Fruit fly (Drosophila melanogaster) whole organism, embryonic: ENCODE data around the gene CG15347.
A peak's percentile ranks its signal among the peaks of the same experiment; 100 is the strongest.

Experiments used
- Adf1 ChIP-seq: fragments of 200-800 bp; sonication (Bioruptor generic); IDR thresholded peaks from 2 replicates; pipeline ENCODE4 v1.3.6; 2022; ENCODE audit warnings: missing biosample characterization, missing genetic modification characterization
- CG11504 ChIP-seq: fragments of 200-800 bp; sonication (Bioruptor generic); optimal IDR thresholded peaks from 3 replicates; lab custom pipeline; 2019; ENCODE audit warnings: missing biosample characterization, mild to moderate bottlenecking, missing genetic modification characterization, moderate library complexity
- CG12744 ChIP-seq: fragments of 200-800 bp; sonication (Bioruptor generic); optimal IDR thresholded peaks from 2 replicates; lab custom pipeline; 2016; ENCODE audit warnings: missing biosample characterization, missing genetic modification characterization
- CG12942 ChIP-seq: fragments of 200-800 bp; sonication (Bioruptor generic); optimal IDR thresholded peaks from 3 replicates; lab custom pipeline; 2016; ENCODE audit warnings: missing biosample characterization, missing genetic modification characterization
- CG14667 ChIP-seq: fragments of 200-800 bp; sonication (Bioruptor generic); IDR thresholded peaks from 2 replicates; pipeline ENCODE4 v1.3.6; 2022; ENCODE audit warnings: missing biosample characterization, missing genetic modification characterization
- CG2678 ChIP-seq: fragments of 200-800 bp; sonication (Bioruptor generic); optimal IDR thresholded peaks from 3 replicates; lab custom pipeline; 2019; ENCODE audit warnings: missing biosample characterization, mild to moderate bottlenecking, missing genetic modification characterization, moderate library complexity
- CG31388 ChIP-seq: fragments of 200-800 bp; sonication (Bioruptor generic); optimal IDR thresholded peaks from 2 replicates; lab custom pipeline; 2016; ENCODE audit warnings: missing biosample characterization, missing genetic modification characterization
- CG31441 ChIP-seq: fragments of 200-800 bp; sonication (Bioruptor generic); IDR thresholded peaks from 2 replicates; pipeline ENCODE4 v1.3.6; 2022; ENCODE audit warnings: missing biosample characterization, missing genetic modification characterization
- CG3163 ChIP-seq: fragments of 200-800 bp; sonication (Bioruptor generic); optimal IDR thresholded peaks from 3 replicates; lab custom pipeline; 2016; ENCODE audit warnings: missing biosample characterization, missing genetic modification characterization
- CG6791 ChIP-seq: fragments of 200-800 bp; sonication (Bioruptor generic); IDR thresholded peaks from 3 replicates; pipeline ENCODE4 v1.3.6; 2022; ENCODE audit warnings: missing biosample characterization, missing genetic modification characterization; ENCODE audit not compliant: partially characterized antibody
- CG6813 ChIP-seq: fragments of 200-800 bp; sonication (Bioruptor generic); optimal IDR thresholded peaks from 2 replicates; lab custom pipeline; 2017; ENCODE audit warnings: missing biosample characterization, missing genetic modification characterization, mild to moderate bottlenecking, moderate library complexity, missing genetic modification reagents
- CG7839 ChIP-seq: fragments of 200-800 bp; sonication (Bioruptor generic); optimal IDR thresholded peaks from 3 replicates; lab custom pipeline; 2018; ENCODE audit warnings: missing biosample characterization, mild to moderate bottlenecking, missing genetic modification characterization, moderate library complexity
- CG8290 ChIP-seq, 3 experiments: fragments of 200-800 bp; sonication (Bioruptor generic); optimal IDR thresholded peaks; 2 replicates each; lab custom pipeline; 2016 to 2019; ENCODE audit warnings: missing biosample characterization in 3 of 3, missing genetic modification characterization in 3 of 3, mild to moderate bottlenecking in 2 of 3, moderate library complexity in 1 of 3
- CG9817 ChIP-seq: fragments of 200-800 bp; sonication (Bioruptor generic); optimal IDR thresholded peaks from 2 replicates; lab custom pipeline; 2018; ENCODE audit warnings: missing biosample characterization, mild to moderate bottlenecking, missing genetic modification characterization, moderate library complexity
- CG9932 ChIP-seq: fragments of 200-800 bp; sonication (Bioruptor generic); IDR thresholded peaks from 2 replicates; pipeline ENCODE4 v1.3.6; 2022; ENCODE audit warnings: missing biosample characterization, missing genetic modification characterization
- CTCF ChIP-seq: fragments of 200-800 bp; sonication (Bioruptor generic); optimal IDR thresholded peaks from 2 replicates; lab custom pipeline; 2017; ENCODE audit warnings: missing biosample characterization, mild to moderate bottlenecking, missing genetic modification characterization, moderate library complexity
- CkIIα-i1 ChIP-seq: fragments of 200-800 bp; sonication (Bioruptor generic); IDR thresholded peaks from 2 replicates; pipeline ENCODE4 v1.3.6; 2022; ENCODE audit warnings: missing biosample characterization, missing genetic modification characterization
- D19A ChIP-seq: fragments of 200-800 bp; optimal IDR thresholded peaks from 3 replicates; lab custom pipeline; 2019; ENCODE audit warnings: missing biosample characterization, mild to moderate bottlenecking, missing genetic modification characterization, moderate library complexity
- E2f2 ChIP-seq: fragments of 200-800 bp; sonication (Bioruptor generic); IDR thresholded peaks from 2 replicates; pipeline ENCODE4 v1.3.6; 2022; ENCODE audit warnings: missing biosample characterization, missing genetic modification characterization
- ERR ChIP-seq: fragments of 200-800 bp; sonication (Bioruptor generic); optimal IDR thresholded peaks from 2 replicates; lab custom pipeline; 2016; ENCODE audit warnings: missing biosample characterization, missing genetic modification characterization
- Elba2 ChIP-seq: fragments of 200-800 bp; sonication (Bioruptor generic); optimal IDR thresholded peaks from 3 replicates; lab custom pipeline; 2016; ENCODE audit warnings: missing biosample characterization, missing genetic modification characterization
- GATAe ChIP-seq: fragments of 200-800 bp; sonication (Bioruptor generic); conservative IDR thresholded peaks from 2 replicates; pipeline ENCODE4 v1.3.6; 2022; ENCODE audit warnings: missing biosample characterization, missing genetic modification characterization
- Hr39 ChIP-seq: fragments of >200 bp; optimal IDR thresholded peaks from 2 replicates; lab custom pipeline; 2017
- Med ChIP-seq: fragments of 200-800 bp; sonication (Bioruptor generic); peaks from one replicate; lab custom pipeline; 2016; ENCODE audit warnings: missing biosample characterization, missing genetic modification characterization, mild to moderate bottlenecking, inconsistent platforms, moderate library complexity
- Opbp ChIP-seq: fragments of 200-800 bp; sonication (Bioruptor generic); IDR thresholded peaks from 3 replicates; pipeline ENCODE4 v1.3.6; 2022; ENCODE audit warnings: missing biosample characterization, missing genetic modification characterization; ENCODE audit not compliant: partially characterized antibody
- chinmo ChIP-seq: fragments of 200-800 bp; sonication (Bioruptor generic); IDR thresholded peaks from 4 replicates; pipeline ENCODE4 v1.3.6; 2022; ENCODE audit warnings: missing biosample characterization, missing genetic modification characterization; ENCODE audit not compliant: partially characterized antibody
- crol ChIP-seq: fragments of 200-800 bp; sonication (Bioruptor generic); IDR thresholded peaks from 2 replicates; pipeline ENCODE4 v1.3.6; 2022; ENCODE audit warnings: missing biosample characterization, missing genetic modification characterization
- dan ChIP-seq: fragments of 200-800 bp; sonication (Bioruptor generic); IDR thresholded peaks from 2 replicates; pipeline ENCODE4 v1.3.6; 2022; ENCODE audit warnings: missing biosample characterization, missing genetic modification characterization
- esg ChIP-seq: fragments of 200-800 bp; sonication (Bioruptor generic); conservative IDR thresholded peaks from 2 replicates; pipeline ENCODE4 v1.3.6; 2022; ENCODE audit warnings: missing biosample characterization, missing genetic modification characterization
- gem ChIP-seq: fragments of 200-800 bp; sonication (Bioruptor generic); optimal IDR thresholded peaks from 2 replicates; lab custom pipeline; 2019; ENCODE audit warnings: missing biosample characterization, mild to moderate bottlenecking, missing genetic modification characterization, moderate library complexity
- grn ChIP-seq: fragments of 200-800 bp; sonication (Bioruptor generic); optimal IDR thresholded peaks from 3 replicates; lab custom pipeline; 2017; ENCODE audit warnings: missing biosample characterization, missing genetic modification characterization
- gsb-n ChIP-seq: fragments of 200-800 bp; sonication (Bioruptor generic); optimal IDR thresholded peaks from 3 replicates; lab custom pipeline; 2018; ENCODE audit warnings: missing biosample characterization, mild to moderate bottlenecking, missing genetic modification characterization
- hb ChIP-seq: fragments of 200-800 bp; sonication (Bioruptor generic); IDR thresholded peaks from 3 replicates; pipeline ENCODE4 v1.3.6; 2022; ENCODE audit warnings: missing biosample characterization, missing genetic modification characterization; ENCODE audit not compliant: partially characterized antibody
- hkb ChIP-seq, 2 experiments: fragments of 200-800 bp in 1 of 2; fragments of >200 bp in 1 of 2; sonication (Bioruptor generic) in 1 of 2; IDR thresholded peaks in 1 of 2; optimal IDR thresholded peaks in 1 of 2; 2 replicates each; pipeline versions ENCODE4 v1.3.6 to Lab custom; 2017 to 2022; ENCODE audit warnings: missing biosample characterization in 1 of 2, missing genetic modification characterization in 1 of 2
- kay ChIP-seq: fragments of 200-800 bp; sonication (Bioruptor generic); optimal IDR thresholded peaks from 2 replicates; lab custom pipeline; 2016; ENCODE audit warnings: missing biosample characterization, missing genetic modification characterization
- lab ChIP-seq: fragments of 200-800 bp; sonication (Bioruptor generic); optimal IDR thresholded peaks from 3 replicates; lab custom pipeline; 2017; ENCODE audit warnings: missing biosample characterization, missing genetic modification characterization, mild to moderate bottlenecking, moderate library complexity, missing genetic modification reagents
- lilli ChIP-seq: fragments of 200-800 bp; sonication (Bioruptor generic); optimal IDR thresholded peaks from 3 replicates; lab custom pipeline; 2016; ENCODE audit warnings: missing biosample characterization, missing genetic modification characterization
- row ChIP-seq: fragments of 200-800 bp; sonication (Bioruptor generic); IDR thresholded peaks from 3 replicates; pipeline ENCODE4 v1.3.6; 2022; ENCODE audit warnings: missing biosample characterization, missing genetic modification characterization
- sd ChIP-seq: fragments of 200-800 bp; sonication (Bioruptor generic); optimal IDR thresholded peaks from 3 replicates; lab custom pipeline; 2018; ENCODE audit warnings: missing biosample characterization, mild to moderate bottlenecking, missing genetic modification characterization, moderate library complexity
- sens-2 ChIP-seq: fragments of 200-800 bp; sonication (Bioruptor generic); IDR thresholded peaks from 2 replicates; pipeline ENCODE4 v1.3.6; 2022; ENCODE audit warnings: missing biosample characterization, missing genetic modification characterization
- sr ChIP-seq: fragments of 200-800 bp; sonication (Bioruptor generic); IDR thresholded peaks from 3 replicates; pipeline ENCODE4 v1.3.6; 2022; ENCODE audit warnings: missing biosample characterization, missing genetic modification characterization

CG15347 gene

dm6 chrX:8450214-8450904, 10.3 kb downstream of the CG15347 start:
- peak; percentile 24 for TF ChIP-seq CG2678 (tag; lab: Kevin White, UChicago)
- TF ChIP-seq hkb (optimal IDR thresholded peaks at IDR 0.05; lab: Kevin White, UChicago) = no peak
- TF ChIP-seq hkb (GFP tag; IDR thresholded peaks at IDR 0.05; lab: Robert Waterston, UW) = no peak
- TF ChIP-seq CG7839 (tag; lab: Kevin White, UChicago) = peak; percentile 12
- TF ChIP-seq row (GFP tag; lab: Robert Waterston, UW) = peak; percentile 48; the same call in 2 of the 3 replicates
- peak; percentile 64 for TF ChIP-seq GATAe (GFP tag; lab: Robert Waterston, UW)
- 0 out of 2 replicates have a peak, but pooled peaks have one; percentile 17 for TF ChIP-seq E2f2 (GFP tag; lab: Robert Waterston, UW)
- TF ChIP-seq CkIIα-i1 (GFP tag; lab: Robert Waterston, UW) = no peak
- TF ChIP-seq CG31388 (GFP tag; lab: Kevin White, UChicago) = no peak
- TF ChIP-seq D19A (tag; lab: Kevin White, UChicago) = peak; percentile 85
- TF ChIP-seq dan = no peak
- TF ChIP-seq lab = peak; percentile 8
- peak; percentile 75 for TF ChIP-seq grn
- peak; percentile 35 for TF ChIP-seq kay (GFP tag; lab: Kevin White, UChicago)
- TF ChIP-seq lilli (GFP tag; lab: Kevin White, UChicago) = peak; percentile 4
- TF ChIP-seq CG6813 (GFP tag; lab: Kevin White, UChicago) = no peak
- no peak for TF ChIP-seq sens-2
- peak; percentile 70; the same call in 2 of the 4 replicates for TF ChIP-seq chinmo (GFP tag; lab: Robert Waterston, UW)
- TF ChIP-seq CG9817 (tag; lab: Kevin White, UChicago) = no peak
- TF ChIP-seq esg (GFP tag; lab: Robert Waterston, UW) = no peak
- TF ChIP-seq Elba2 (GFP tag; lab: Kevin White, UChicago) = no peak
- TF ChIP-seq sd (tag; lab: Kevin White, UChicago) = peak; percentile 78
- TF ChIP-seq CG14667 (GFP tag; lab: Robert Waterston, UW) = no peak
- no peak for TF ChIP-seq CG3163
- TF ChIP-seq gsb-n (tag; lab: Kevin White, UChicago) = no peak
- 0 out of 2 replicates have a peak, but pooled peaks have one; percentile 18 for TF ChIP-seq CG9932 (GFP tag; lab: Robert Waterston, UW)
- TF ChIP-seq CG12942 (GFP tag; lab: Kevin White, UChicago) = no peak
- peak; percentile 73 for TF ChIP-seq crol
- TF ChIP-seq Med (GFP tag; lab: Kevin White, UChicago) = peak; percentile 21
- TF ChIP-seq CG11504 (tag; lab: Kevin White, UChicago) = peak; percentile 24
- TF ChIP-seq sr = peak; percentile 43; the same call in 1 of the 3 replicates
- TF ChIP-seq gem (tag; lab: Kevin White, UChicago) = peak; percentile 27
- TF ChIP-seq Adf1 = no peak
- TF ChIP-seq ERR (GFP tag; lab: Kevin White, UChicago) = no peak

dm6 chrX:8448171-8448570, 12.5 kb downstream of the CG15347 start:
- TF ChIP-seq CG12744 (GFP tag; lab: Kevin White, UChicago) (no peak), CG31441 (GFP tag; lab: Robert Waterston, UW) (no peak), sr (peak; percentile 61; the same call in 1 of the 3 replicates), CG6791 (peak; percentile 57; the same call in 2 of the 3 replicates), CG8290 (GFP tag; optimal IDR thresholded peaks at IDR 0.05; lab: Kevin White, UChicago) (peak; percentile 50), CG8290 (tag; optimal IDR thresholded peaks at IDR 0.05; lab: Kevin White, UChicago) (no peak), CTCF (GFP tag; lab: Kevin White, UChicago) (peak; percentile 60), Hr39 (peak; percentile 85), hb (GFP tag; lab: Robert Waterston, UW) (no peak), Opbp (GFP tag; lab: Robert Waterston, UW) (no peak)
